Fruit fly (Drosophila melanogaster) whole organism, wandering third instar larva: ENCODE results near the gene RpL17.

ENCODE experiments used
- Abd-B ChIP-seq: fragments of >200 bp; optimal IDR thresholded peaks from 2 replicates; lab custom pipeline; 2017; ENCODE audit warnings: missing biosample characterization, missing genetic modification characterization
- CG32264 ChIP-seq: fragments of 200-800 bp; sonication (Bioruptor generic); optimal IDR thresholded peaks from 2 replicates; lab custom pipeline; 2016; ENCODE audit warnings: missing biosample characterization, missing genetic modification characterization
- CG9705 ChIP-seq: fragments of 200-800 bp; sonication (Bioruptor generic); optimal IDR thresholded peaks from 2 replicates; lab custom pipeline; 2018; ENCODE audit warnings: missing biosample characterization, mild to moderate bottlenecking, missing genetic modification characterization
- CrebA ChIP-seq: fragments of 200-800 bp; sonication (Bioruptor generic); optimal IDR thresholded peaks from 2 replicates; lab custom pipeline; 2016; ENCODE audit warnings: missing biosample characterization, mild to moderate bottlenecking, missing genetic modification characterization, borderline replicate concordance
- Dfd ChIP-seq: fragments of >200 bp; optimal IDR thresholded peaks from 2 replicates; lab custom pipeline; 2017; ENCODE audit warnings: missing biosample characterization, missing genetic modification characterization
- Dif ChIP-seq: fragments of 200-275, 200-300 bp; sonication (Bioruptor generic); optimal IDR thresholded peaks from 2 replicates; lab custom pipeline; 2018; ENCODE audit warnings: missing biosample characterization, missing genetic modification characterization; ENCODE audit not compliant: partially characterized antibody
- GATAd ChIP-seq: sonication (Bioruptor generic); optimal IDR thresholded peaks from 2 replicates; lab custom pipeline; 2016; ENCODE audit warnings: missing biosample characterization, missing genetic modification characterization
- HLH106 ChIP-seq: fragments of 200-800 bp; optimal IDR thresholded peaks from 3 replicates; lab custom pipeline; 2019; ENCODE audit warnings: missing biosample characterization, mild to moderate bottlenecking, missing genetic modification characterization, moderate library complexity
- Hnf4 ChIP-seq: fragments of 200-800 bp; sonication (Bioruptor generic); optimal IDR thresholded peaks from 2 replicates; lab custom pipeline; 2016; ENCODE audit warnings: missing biosample characterization, mild to moderate bottlenecking, missing genetic modification characterization
- Hr78 ChIP-seq: fragments of >200 bp; optimal IDR thresholded peaks from 2 replicates; lab custom pipeline; 2017; ENCODE audit warnings: missing biosample characterization, missing genetic modification characterization
- Hr83 ChIP-seq: fragments of 200-300 bp; sonication (Bioruptor generic); optimal IDR thresholded peaks from 2 replicates; lab custom pipeline; 2016; ENCODE audit warnings: missing biosample characterization, mild to moderate bottlenecking, missing genetic modification characterization, moderate library complexity; ENCODE audit not compliant: poor library complexity, severe bottlenecking
- Jra ChIP-seq: sonication (Bioruptor generic); optimal IDR thresholded peaks from 2 replicates; lab custom pipeline; 2016; ENCODE audit warnings: missing biosample characterization, missing genetic modification characterization
- Mio ChIP-seq: sonication (Bioruptor generic); optimal IDR thresholded peaks from 2 replicates; lab custom pipeline; 2016; ENCODE audit warnings: missing biosample characterization, missing genetic modification characterization
- Myc ChIP-seq: fragments of >200 bp; optimal IDR thresholded peaks from 2 replicates; lab custom pipeline; 2017
- N ChIP-seq: fragments of >200 bp; optimal IDR thresholded peaks from 2 replicates; lab custom pipeline; 2018; ENCODE audit warnings: missing biosample characterization, missing external identifiers, missing genetic modification characterization
- OdsH ChIP-seq: fragments of 200-800 bp; sonication (Bioruptor generic); optimal IDR thresholded peaks from 2 replicates; lab custom pipeline; 2016; ENCODE audit warnings: missing biosample characterization, mild to moderate bottlenecking, missing genetic modification characterization
- Rel ChIP-seq, 2 experiments: fragments of 200-800 bp; sonication (Bioruptor generic) in 1 of 2; optimal IDR thresholded peaks; 2 replicates in 1 of 2; 3 replicates in 1 of 2; lab custom pipeline; 2016 to 2019; ENCODE audit warnings: mild to moderate bottlenecking in 2 of 2, missing biosample characterization in 2 of 2, missing genetic modification characterization in 2 of 2, moderate library complexity in 1 of 2
- Sp1 ChIP-seq: fragments of 200-800 bp; sonication (Bioruptor generic); optimal IDR thresholded peaks from 3 replicates; lab custom pipeline; 2019; ENCODE audit warnings: missing biosample characterization, mild to moderate bottlenecking, missing genetic modification characterization, moderate library complexity
- Vsx2 ChIP-seq: fragments of 200-300, 225-300 bp; sonication (Bioruptor generic); optimal IDR thresholded peaks from 2 replicates; lab custom pipeline; 2018; ENCODE audit warnings: missing biosample characterization, missing genetic modification characterization; ENCODE audit not compliant: partially characterized antibody
- br ChIP-seq: fragments of 200-800 bp; sonication (Bioruptor generic); optimal IDR thresholded peaks from 2 replicates; lab custom pipeline; 2016; ENCODE audit warnings: missing biosample characterization, missing genetic modification characterization
- brk ChIP-seq: fragments of 200-800 bp; sonication (Bioruptor generic); optimal IDR thresholded peaks from 2 replicates; lab custom pipeline; 2016; ENCODE audit warnings: missing biosample characterization, mild to moderate bottlenecking, missing genetic modification characterization
- dl ChIP-seq, 2 experiments: fragments of 175-275, 200-275 bp in 1 of 2; fragments of 200-275 bp in 1 of 2; sonication (Bioruptor generic); optimal IDR thresholded peaks; lab custom pipeline; 2018; ENCODE audit warnings: mild to moderate bottlenecking in 2 of 2, missing biosample characterization in 2 of 2, missing genetic modification characterization in 2 of 2, moderate library complexity in 2 of 2; ENCODE audit not compliant: partially characterized antibody in 2 of 2, insufficient read depth in 1 of 2
- dmrt93B ChIP-seq: fragments of 200-800 bp; sonication (Bioruptor generic); optimal IDR thresholded peaks from 2 replicates; lab custom pipeline; 2018; ENCODE audit warnings: missing biosample characterization, mild to moderate bottlenecking, missing genetic modification characterization
- dsf ChIP-seq: sonication (Bioruptor generic); optimal IDR thresholded peaks from 2 replicates; lab custom pipeline; 2016; ENCODE audit warnings: missing biosample characterization, missing genetic modification characterization, borderline replicate concordance
- ey ChIP-seq: fragments of 200-800 bp; sonication (Bioruptor generic); optimal IDR thresholded peaks from 2 replicates; lab custom pipeline; 2016; ENCODE audit warnings: missing biosample characterization, missing genetic modification characterization
- foxo ChIP-seq, 2 experiments: fragments of 200-800 bp; sonication (Bioruptor generic); optimal IDR thresholded peaks; 2 replicates in 1 of 2; 3 replicates in 1 of 2; lab custom pipeline; 2016 to 2017; ENCODE audit warnings: missing biosample characterization in 2 of 2, missing genetic modification characterization in 2 of 2
- fru ChIP-seq: fragments of 200-800 bp; sonication (Bioruptor generic); optimal IDR thresholded peaks from 3 replicates; lab custom pipeline; 2016; ENCODE audit warnings: missing biosample characterization, mild to moderate bottlenecking, missing genetic modification characterization
- h ChIP-seq: fragments of 200-800 bp; sonication (Bioruptor generic); optimal IDR thresholded peaks from 3 replicates; lab custom pipeline; 2016; ENCODE audit warnings: missing biosample characterization, mild to moderate bottlenecking, missing genetic modification characterization
- jim ChIP-seq: fragments of 175-275, 200-325 bp; sonication (Bioruptor generic); optimal IDR thresholded peaks from 2 replicates; lab custom pipeline; 2016; ENCODE audit warnings: missing biosample characterization, mild to moderate bottlenecking, missing genetic modification characterization
- lola ChIP-seq: fragments of >200 bp; optimal IDR thresholded peaks from 2 replicates; lab custom pipeline; 2017; ENCODE audit warnings: missing biosample characterization, missing genetic modification characterization
- pan ChIP-seq: fragments of >200 bp; optimal IDR thresholded peaks from 2 replicates; lab custom pipeline; 2017
- psq ChIP-seq: fragments of 200-800 bp; sonication (Bioruptor generic); optimal IDR thresholded peaks from 3 replicates; lab custom pipeline; 2017; ENCODE audit warnings: missing biosample characterization, mild to moderate bottlenecking, missing genetic modification characterization, moderate library complexity
- rgr ChIP-seq: fragments of 200-800 bp; sonication (Bioruptor generic); optimal IDR thresholded peaks from 3 replicates; lab custom pipeline; 2016; ENCODE audit warnings: missing biosample characterization, mild to moderate bottlenecking, missing genetic modification characterization
- sage ChIP-seq: fragments of 200-800 bp; sonication (Bioruptor generic); optimal IDR thresholded peaks from 2 replicates; lab custom pipeline; 2016; ENCODE audit warnings: missing biosample characterization, mild to moderate bottlenecking, missing genetic modification characterization
- sv ChIP-seq: fragments of 200-800 bp; sonication (Bioruptor generic); optimal IDR thresholded peaks from 3 replicates; lab custom pipeline; 2016; ENCODE audit warnings: missing biosample characterization, missing genetic modification characterization
- tai ChIP-seq: sonication (Bioruptor generic); optimal IDR thresholded peaks from 2 replicates; lab custom pipeline; 2016; ENCODE audit warnings: missing biosample characterization, missing genetic modification characterization
- usp ChIP-seq: fragments of >200 bp; optimal IDR thresholded peaks from 2 replicates; lab custom pipeline; 2017; ENCODE audit warnings: missing biosample characterization, missing genetic modification characterization
- woc ChIP-seq: sonication (Bioruptor generic); optimal IDR thresholded peaks from 2 replicates; lab custom pipeline; 2016; ENCODE audit warnings: missing biosample characterization, mild to moderate bottlenecking, missing genetic modification characterization

RpL17 gene

DNA sequence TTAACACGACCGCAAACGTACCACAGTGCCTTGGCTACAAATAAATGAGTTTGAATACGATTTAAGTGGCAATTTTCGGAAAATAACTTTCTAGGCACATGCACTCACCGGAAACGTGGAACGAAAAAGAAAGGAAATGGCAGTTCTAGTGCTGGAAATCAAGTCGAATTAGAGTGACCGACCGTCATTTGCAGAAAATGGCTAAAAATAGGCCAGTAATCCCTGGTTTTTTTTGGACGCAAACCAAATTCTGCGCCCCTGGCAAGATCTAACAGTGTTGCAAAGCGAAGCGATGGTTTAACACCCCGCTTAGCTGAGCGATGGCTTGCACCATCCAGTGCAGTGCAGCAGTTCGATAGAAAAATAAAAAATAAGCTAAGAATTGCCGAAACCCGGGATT is at the start of gene RpL17:
TSS of gene RpL17 (minus strand) at position 151 of the 400 bp plus-strand sequence.
- TF ChIP-seq br (GFP tag; lab: Kevin White, UChicago) (peak; percentile 81), rgr (GFP tag; lab: Kevin White, UChicago) (peak; percentile 92), Abd-B (GFP tag; lab: Kevin White, UChicago) (no peak), Jra (peak; percentile 31), sage (GFP tag; lab: Kevin White, UChicago) (peak; percentile 36), Myc (lab: Kevin White, UChicago) (no peak), Dif (GFP tag; lab: Kevin White, UChicago) (no peak), HLH106 (tag; lab: Kevin White, UChicago) (peak; percentile 57), GATAd (GFP tag; lab: Kevin White, UChicago) (no peak), tai (GFP tag; lab: Kevin White, UChicago) (peak; percentile 22), foxo (GFP tag; optimal IDR thresholded peaks at IDR 0.05; lab: Kevin White, UChicago) (peak in 1 of 2 experiments; percentile 81), Hr78 (GFP tag; lab: Kevin White, UChicago) (no peak), h (GFP tag; lab: Kevin White, UChicago) (peak; percentile 80), dl (GFP tag; optimal IDR thresholded peaks at IDR 0.05; lab: Kevin White, UChicago; ENCODE audit: insufficient read depth in 1 of 2, partially characterized antibody in 2 of 2) (no peak), dsf (GFP tag; lab: Kevin White, UChicago) (no peak), Vsx2 (no peak), Rel (GFP tag; optimal IDR thresholded peaks at IDR 0.05; lab: Kevin White, UChicago) (no peak), Rel (tag; optimal IDR thresholded peaks at IDR 0.05; lab: Kevin White, UChicago) (peak; percentile 38), Sp1 (GFP tag; lab: Kevin White, UChicago) (peak; percentile 87), ey (GFP tag; lab: Kevin White, UChicago) (peak; percentile 65), fru (GFP tag; lab: Kevin White, UChicago) (peak; percentile 75), woc (peak; percentile 58), pan (no peak), Dfd (GFP tag; lab: Kevin White, UChicago) (no peak), Mio (peak; percentile 64), N (GFP tag; lab: Kevin White, UChicago) (no peak), dmrt93B (GFP tag; lab: Kevin White, UChicago) (peak; percentile 78), lola (GFP tag; lab: Kevin White, UChicago) (no peak), Hr83 (peak; percentile 96), sv (peak; percentile 73), CG32264 (no peak), OdsH (peak; percentile 77), psq (GFP tag; lab: Kevin White, UChicago) (peak; percentile 67), usp (GFP tag; lab: Kevin White, UChicago) (no peak), brk (GFP tag; lab: Kevin White, UChicago) (no peak), CG9705 (GFP tag; lab: Kevin White, UChicago) (peak; percentile 71), jim (no peak), Hnf4 (GFP tag; lab: Kevin White, UChicago) (peak; percentile 83), CrebA (GFP tag; lab: Kevin White, UChicago) (no peak)

- TF ChIP-seq HLH106 (tag; lab: Kevin White, UChicago) (peak; percentile 15), CG32264 (no peak), Dfd (GFP tag; lab: Kevin White, UChicago) (no peak), CG9705 (GFP tag; lab: Kevin White, UChicago) (no peak), usp (GFP tag; lab: Kevin White, UChicago) (no peak), dl (GFP tag; optimal IDR thresholded peaks at IDR 0.05; lab: Kevin White, UChicago; ENCODE audit: insufficient read depth in 1 of 2, partially characterized antibody in 2 of 2) (no peak), Jra (no peak), Sp1 (GFP tag; lab: Kevin White, UChicago) (peak; percentile 41), lola (GFP tag; lab: Kevin White, UChicago) (no peak), Vsx2 (no peak), OdsH (peak; percentile 45), Hr83 (no peak), foxo (GFP tag; optimal IDR thresholded peaks at IDR 0.05; lab: Kevin White, UChicago) (peak in 1 of 2 experiments; percentile 61), psq (GFP tag; lab: Kevin White, UChicago) (peak; percentile 29), woc (peak; percentile 30), tai (GFP tag; lab: Kevin White, UChicago) (no peak), GATAd (GFP tag; lab: Kevin White, UChicago) (no peak), dmrt93B (GFP tag; lab: Kevin White, UChicago) (peak; percentile 8), Dif (GFP tag; lab: Kevin White, UChicago) (no peak), Myc (lab: Kevin White, UChicago) (no peak), h (GFP tag; lab: Kevin White, UChicago) (peak; percentile 66), fru (GFP tag; lab: Kevin White, UChicago) (peak; percentile 56), N (GFP tag; lab: Kevin White, UChicago) (no peak), sage (GFP tag; lab: Kevin White, UChicago) (no peak), Mio (no peak), br (GFP tag; lab: Kevin White, UChicago) (peak; percentile 29), Hnf4 (GFP tag; lab: Kevin White, UChicago) (no peak), sv (peak; percentile 32), Rel (GFP tag; optimal IDR thresholded peaks at IDR 0.05; lab: Kevin White, UChicago) (no peak), Rel (tag; optimal IDR thresholded peaks at IDR 0.05; lab: Kevin White, UChicago) (no peak), CrebA (GFP tag; lab: Kevin White, UChicago) (no peak), pan (no peak), rgr (GFP tag; lab: Kevin White, UChicago) (peak; percentile 69), brk (GFP tag; lab: Kevin White, UChicago) (no peak), ey (GFP tag; lab: Kevin White, UChicago) (peak; percentile 63), dsf (GFP tag; lab: Kevin White, UChicago) (no peak), jim (no peak), Abd-B (GFP tag; lab: Kevin White, UChicago) (no peak), Hr78 (GFP tag; lab: Kevin White, UChicago) (no peak)
- TF ChIP-seq, all 38 proteins: peak for 13
Measured at dm6 chrX:6793390-6793789, 49.4 kb upstream of the RpL17 start.
